Fruit fly (Drosophila melanogaster) S2 (cell line): ENCODE data around the gene LeuRS.

ENCODE experiments used
- CG8478 ChIP-seq: fragments of >200 bp; optimal IDR thresholded peaks from 2 replicates; lab custom pipeline; 2018
- CTCF ChIP-seq, 2 experiments: fragments of >200 bp; optimal IDR thresholded peaks; 2 replicates each; lab custom pipeline; 2018

dm6 chr2L:3549742-3550141, 35.3 kb upstream of the LeuRS start:
- no peak for TF ChIP-seq CG8478 (lab: Kevin White, UChicago)
- no peak for TF ChIP-seq CTCF (optimal IDR thresholded peaks at IDR 0.05; lab: Kevin White, UChicago)
